Worm (Caenorhabditis elegans) whole organism, L4 larva: ENCODE data around the gene otpl-1.

Experiments
- D1046.2 ChIP-seq: fragments of 200-800 bp; sonication (Bioruptor generic); IDR thresholded peaks from 2 replicates; pipeline ENCODE4 v1.3.6; 2022; ENCODE audit warnings: missing genetic modification characterization, missing compliant biosample characterization
- F10B5.3 ChIP-seq: sonication (generic microtip); optimal IDR thresholded peaks from 2 replicates; lab custom pipeline; 2016; ENCODE audit warnings: mild to moderate bottlenecking, missing genetic modification characterization, missing compliant biosample characterization
- F26F4.8 ChIP-seq: fragments of 200-800 bp; sonication (Bioruptor generic); conservative IDR thresholded peaks from 2 replicates; pipeline ENCODE4 v1.3.6; 2022; ENCODE audit warnings: missing genetic modification characterization, missing compliant biosample characterization
- F37D6.2 ChIP-seq: sonication (generic microtip); optimal IDR thresholded peaks from 2 replicates; lab custom pipeline; 2016; ENCODE audit warnings: mild to moderate bottlenecking, missing genetic modification characterization, missing compliant biosample characterization
- Y48G9A.11 ChIP-seq: fragments of 200-800 bp; sonication (Bioruptor generic); IDR thresholded peaks from 2 replicates; pipeline ENCODE4 v1.3.6; 2022; ENCODE audit warnings: missing genetic modification reagents, missing genetic modification characterization, missing compliant biosample characterization
- Y75B8A.6 ChIP-seq: fragments of 200-800 bp; sonication (Bioruptor generic); IDR thresholded peaks from 2 replicates; pipeline ENCODE4 v1.3.6; 2022; ENCODE audit warnings: missing genetic modification reagents, missing genetic modification characterization, missing compliant biosample characterization
- aha-1 ChIP-seq: fragments of 150-350 bp; peaks from one replicate; lab custom pipeline; 2014; ENCODE audit warnings: missing biosample characterization, missing genetic modification characterization
- ama-1 ChIP-seq: fragments of 150-350 bp; optimal IDR thresholded peaks from 2 replicates; lab custom pipeline; 2014; ENCODE audit warnings: inconsistent platforms, mixed read lengths
- ceh-20 ChIP-seq: fragments of 200-800 bp; sonication (Bioruptor generic); IDR thresholded peaks from 2 replicates; pipeline ENCODE4 v1.3.6; 2022; ENCODE audit warnings: missing genetic modification reagents, missing genetic modification characterization, missing compliant biosample characterization
- ceh-44 ChIP-seq: fragments of 200-800 bp; sonication (Bioruptor generic); IDR thresholded peaks from 2 replicates; pipeline ENCODE4 v1.3.6; 2022; ENCODE audit warnings: missing genetic modification reagents, missing genetic modification characterization, missing compliant biosample characterization
- ctbp-1 ChIP-seq: fragments of 200-800 bp; sonication (Bioruptor generic); IDR thresholded peaks from 2 replicates; pipeline ENCODE4 v1.3.6; 2022; ENCODE audit warnings: missing genetic modification reagents, missing genetic modification characterization, missing compliant biosample characterization
- daf-12 ChIP-seq: fragments of 150-350 bp; optimal IDR thresholded peaks from 2 replicates; lab custom pipeline; 2014; ENCODE audit warnings: missing biosample characterization, missing genetic modification reagents, missing genetic modification characterization
- dpl-1 ChIP-seq: fragments of 150-350 bp; optimal IDR thresholded peaks from 2 replicates; lab custom pipeline; 2014; ENCODE audit warnings: missing biosample characterization, missing genetic modification reagents, missing genetic modification characterization
- dve-1 ChIP-seq: sonication (generic microtip); optimal IDR thresholded peaks from 2 replicates; lab custom pipeline; 2017; ENCODE audit warnings: antibody characterized with exemption, mild to moderate bottlenecking, missing genetic modification characterization, missing compliant biosample characterization; ENCODE audit not compliant: insufficient read depth
- fkh-10 ChIP-seq: fragments of 150-350 bp; optimal IDR thresholded peaks from 2 replicates; lab custom pipeline; 2014; ENCODE audit warnings: missing biosample characterization, missing genetic modification reagents, missing genetic modification characterization
- hlh-11 ChIP-seq: fragments of 200-800 bp; sonication (Bioruptor generic); optimal IDR thresholded peaks from 2 replicates; lab custom pipeline; 2018; ENCODE audit warnings: mild to moderate bottlenecking, missing genetic modification characterization, missing compliant biosample characterization
- hlh-30 ChIP-seq: sonication (generic microtip); optimal IDR thresholded peaks from 2 replicates; lab custom pipeline; 2017; ENCODE audit warnings: antibody characterized with exemption, mild to moderate bottlenecking, missing genetic modification characterization, missing compliant biosample characterization; ENCODE audit not compliant: insufficient read depth
- hmg-1.1 ChIP-seq: fragments of 200-800 bp; sonication (Bioruptor generic); IDR thresholded peaks from 2 replicates; pipeline ENCODE4 v1.3.6; 2022; ENCODE audit warnings: missing genetic modification reagents, missing genetic modification characterization, missing compliant biosample characterization
- lin-1 ChIP-seq: fragments of 200-800 bp; sonication (Bioruptor generic); IDR thresholded peaks from 2 replicates; pipeline ENCODE4 v1.3.6; 2022; ENCODE audit warnings: missing genetic modification reagents, missing genetic modification characterization, missing compliant biosample characterization
- lin-15B ChIP-seq: fragments of 150-350 bp; sonication (generic microtip); optimal IDR thresholded peaks from 3 replicates; lab custom pipeline; 2014; ENCODE audit warnings: missing biosample characterization, missing genetic modification characterization
- lin-39 ChIP-seq: fragments of 150-350 bp; optimal IDR thresholded peaks from 2 replicates; lab custom pipeline; 2014; ENCODE audit warnings: missing biosample characterization, missing genetic modification reagents, missing genetic modification characterization
- lsy-2 ChIP-seq, 2 experiments: fragments of 150-350 bp in 1 of 2; sonication (generic microtip) in 1 of 2; optimal IDR thresholded peaks; 2 replicates each; lab custom pipeline; 2014 to 2017; ENCODE audit warnings: missing biosample characterization in 2 of 2, missing genetic modification characterization in 2 of 2
- mdl-1 ChIP-seq, 2 experiments: fragments of 150-350 bp in 1 of 2; sonication (generic microtip) in 1 of 2; optimal IDR thresholded peaks; 2 replicates each; lab custom pipeline; 2014 to 2017; ENCODE audit warnings: missing biosample characterization in 2 of 2, missing genetic modification characterization in 2 of 2
- mep-1 ChIP-seq: fragments of 150-350 bp; sonication (generic microtip); optimal IDR thresholded peaks from 3 replicates; lab custom pipeline; 2014; ENCODE audit warnings: missing biosample characterization, missing genetic modification characterization
- mes-2 ChIP-seq: sonication (generic microtip); optimal IDR thresholded peaks from 2 replicates; lab custom pipeline; 2016; ENCODE audit warnings: missing genotype, mild to moderate bottlenecking, missing genetic modification characterization, missing compliant biosample characterization; ENCODE audit not compliant: poor library complexity, severe bottlenecking
- nhr-11 ChIP-seq: fragments of 150-350 bp; optimal IDR thresholded peaks from 2 replicates; lab custom pipeline; 2014; ENCODE audit warnings: missing biosample characterization, missing genetic modification characterization
- nhr-25 ChIP-seq: sonication (generic microtip); optimal IDR thresholded peaks from 2 replicates; lab custom pipeline; 2017; ENCODE audit warnings: missing genetic modification characterization, mild to moderate bottlenecking, missing compliant biosample characterization, antibody characterized with exemption, moderate library complexity, borderline replicate concordance; ENCODE audit not compliant: insufficient read depth
- nhr-77 ChIP-seq: fragments of 150-350 bp; optimal IDR thresholded peaks from 2 replicates; lab custom pipeline; 2014; ENCODE audit warnings: missing biosample characterization, missing genetic modification characterization
- pha-4 ChIP-seq, 2 experiments: fragments of 150-350 bp in 1 of 2; fragments of 200-800 bp in 1 of 2; sonication (Bioruptor generic) in 1 of 2; IDR thresholded peaks in 1 of 2; optimal IDR thresholded peaks in 1 of 2; 2 replicates each; pipeline versions ENCODE4 v1.3.6 to Lab custom; 2014 to 2022; ENCODE audit warnings: missing genetic modification characterization in 2 of 2, missing genetic modification reagents in 2 of 2, missing biosample characterization in 1 of 2, missing compliant biosample characterization in 1 of 2
- rbr-2 ChIP-seq: sonication (generic microtip); optimal IDR thresholded peaks from 2 replicates; lab custom pipeline; 2016; ENCODE audit warnings: missing genotype, missing genetic modification characterization, missing compliant biosample characterization
- set-16 ChIP-seq: fragments of 200-800 bp; sonication (Bioruptor generic); IDR thresholded peaks from 2 replicates; pipeline ENCODE4 v1.3.6; 2022; ENCODE audit warnings: missing genetic modification reagents, missing genetic modification characterization, missing compliant biosample characterization
- snpc-4 ChIP-seq: fragments of 150-350 bp; optimal IDR thresholded peaks from 2 replicates; lab custom pipeline; 2014; ENCODE audit warnings: missing biosample characterization, missing genetic modification characterization
- unc-62 ChIP-seq, 3 experiments: fragments of 150-350 bp in 1 of 3; sonication (generic microtip); optimal IDR thresholded peaks in 2 of 3; peaks in 1 of 3; 1 replicate in 1 of 3; 2 replicates in 2 of 3; lab custom pipeline; 2014 to 2017; ENCODE audit warnings: missing biosample characterization in 3 of 3, missing genetic modification characterization in 3 of 3, missing genetic modification reagents in 3 of 3, missing genotype in 1 of 3
- vab-7 ChIP-seq: fragments of 200-800 bp; sonication (Bioruptor generic); IDR thresholded peaks from 2 replicates; pipeline ENCODE4 v1.3.6; 2022; ENCODE audit warnings: missing genetic modification reagents, missing genetic modification characterization, missing compliant biosample characterization
- zfp-3 ChIP-seq: fragments of 200-800 bp; sonication (Bioruptor generic); conservative IDR thresholded peaks from 2 replicates; pipeline ENCODE4 v1.3.6; 2022; ENCODE audit warnings: missing genetic modification reagents, missing genetic modification characterization, missing compliant biosample characterization

otpl-1 gene

ce11 chrIV:3568608-3569007 lies at the start of gene otpl-1:
otpl-1 (plus strand) TSS chrIV:3568979.
- TF ChIP-seq rbr-2 (no peak), D1046.2 (no peak), set-16 (GFP tag; lab: Robert Waterston, UW) (peak; percentile 47; the same call in 1 of the 2 replicates)
- TF ChIP-seq, all 104 proteins: peak for 1

ce11 chrIV:3519352-3519751 lies 49.4 kb upstream of the otpl-1 start:
- TF ChIP-seq mes-2 (tag; lab: Kevin White, UChicago) = peak; percentile 43
- peak in 1 of 2 experiments; percentile 49 for TF ChIP-seq lsy-2 (tag; optimal IDR thresholded peaks at IDR 0.05; lab: Kevin White, UChicago)
- TF ChIP-seq hlh-11 (tag; lab: Kevin White, UChicago) = peak; percentile 26
- no peak for TF ChIP-seq ceh-44 (GFP tag; lab: Robert Waterston, UW)
- TF ChIP-seq lin-15B (tag; lab: Kevin White, UChicago) = no peak
- no peak for TF ChIP-seq nhr-25 (tag; lab: Kevin White, UChicago)
- TF ChIP-seq hlh-30 (tag; lab: Kevin White, UChicago) = peak; percentile 11
- 0 out of 2 replicates have a peak, but pooled peaks have one; percentile 40 for TF ChIP-seq set-16 (GFP tag; lab: Robert Waterston, UW)
- TF ChIP-seq rbr-2 = peak; percentile 36
- TF ChIP-seq aha-1 (tag; lab: Kevin White, UChicago) = peak; percentile 63
- no peak for TF ChIP-seq Y48G9A.11 (GFP tag; lab: Robert Waterston, UW)
- TF ChIP-seq snpc-4 (tag; lab: Kevin White, UChicago) = peak; percentile 47
- peak; percentile 17 for TF ChIP-seq dpl-1 (GFP tag; lab: Kevin White, UChicago)
- TF ChIP-seq lin-1 (GFP tag; lab: Robert Waterston, UW) = 0 out of 2 replicates have a peak, but pooled peaks have one; percentile 12
- peak; percentile 72 for TF ChIP-seq hmg-1.1 (GFP tag; lab: Robert Waterston, UW)
- no peak for TF ChIP-seq ama-1 (lab: Kevin White, UChicago)
- TF ChIP-seq zfp-3 (GFP tag; lab: Robert Waterston, UW) = no peak
- TF ChIP-seq ceh-20 (GFP tag; lab: Robert Waterston, UW) = no peak
- no peak for TF ChIP-seq pha-4 (GFP tag; IDR thresholded peaks at IDR 0.05; lab: Robert Waterston, UW)
- no peak for TF ChIP-seq pha-4 (tag; optimal IDR thresholded peaks at IDR 0.05; lab: Kevin White, UChicago)
- TF ChIP-seq fkh-10 (GFP tag; lab: Kevin White, UChicago) = peak; percentile 33
- TF ChIP-seq mdl-1 (tag; optimal IDR thresholded peaks at IDR 0.05; lab: Kevin White, UChicago) = no peak

- TF ChIP-seq dpl-1 (GFP tag; lab: Kevin White, UChicago) (no peak), F37D6.2 (no peak), nhr-11 (tag; lab: Kevin White, UChicago) (peak; percentile 44), lsy-2 (tag; optimal IDR thresholded peaks at IDR 0.05; lab: Kevin White, UChicago) (peak in 1 of 2 experiments; percentile 30), dve-1 (no peak)
These were observed 48.4 kb upstream of the otpl-1 start for ce11 chrIV:3520374-3520773.

- no peak for TF ChIP-seq zfp-3 (GFP tag; lab: Robert Waterston, UW)
- TF ChIP-seq set-16 (GFP tag; lab: Robert Waterston, UW) = peak; percentile 16; the same call in 1 of the 2 replicates
- no peak for TF ChIP-seq ceh-44 (GFP tag; lab: Robert Waterston, UW)
- peak in 1 of 2 experiments; percentile 53 for TF ChIP-seq unc-62 (GFP tag; optimal IDR thresholded peaks at IDR 0.05 in 1 of 2; lab: Kevin White, UChicago)
- TF ChIP-seq unc-62 (tag; optimal IDR thresholded peaks at IDR 0.05; lab: Kevin White, UChicago) = no peak
- TF ChIP-seq hmg-1.1 (GFP tag; lab: Robert Waterston, UW) = 0 out of 2 replicates have a peak, but pooled peaks have one; percentile 8
- peak; percentile 22 for TF ChIP-seq rbr-2
- no peak for TF ChIP-seq F26F4.8 (GFP tag; lab: Robert Waterston, UW)
- TF ChIP-seq lsy-2 (tag; optimal IDR thresholded peaks at IDR 0.05; lab: Kevin White, UChicago) = peak in 1 of 2 experiments; percentile 8
- TF ChIP-seq daf-12 = no peak
- TF ChIP-seq mep-1 (tag; lab: Kevin White, UChicago) = no peak
- peak; percentile 29 for TF ChIP-seq aha-1 (tag; lab: Kevin White, UChicago)
- no peak for TF ChIP-seq F10B5.3 (tag; lab: Kevin White, UChicago)
- no peak for TF ChIP-seq Y75B8A.6 (GFP tag; lab: Robert Waterston, UW)
- TF ChIP-seq vab-7 (GFP tag; lab: Robert Waterston, UW) = no peak
- TF ChIP-seq nhr-77 = no peak
- peak; percentile 40; the same call in 1 of the 2 replicates for TF ChIP-seq ctbp-1 (GFP tag; lab: Robert Waterston, UW)
- TF ChIP-seq lin-39 (tag; lab: Kevin White, UChicago) = no peak
- TF ChIP-seq fkh-10 (GFP tag; lab: Kevin White, UChicago) = peak; percentile 67
These were observed 47.8 kb upstream of the otpl-1 start for ce11 chrIV:3520957-3521356.
